Worm (Caenorhabditis elegans) whole organism, L4/young adult: ENCODE measurements around the gene mett-10.
A peak's percentile ranks its signal among the peaks of the same experiment; 100 is the strongest.

ENCODE experiments used
- W03F9.2 ChIP-seq: fragments of 150-350 bp; optimal IDR thresholded peaks from 2 replicates; lab custom pipeline; 2014; ENCODE audit warnings: missing biosample characterization, missing genetic modification characterization
- dao-5 ChIP-seq: sonication (generic microtip); optimal IDR thresholded peaks from 2 replicates; lab custom pipeline; 2016; ENCODE audit warnings: missing genotype, missing genetic modification characterization, moderate library complexity, missing compliant biosample characterization
- him-1 ChIP-seq: sonication (generic microtip); optimal IDR thresholded peaks from 2 replicates; lab custom pipeline; 2016; ENCODE audit warnings: missing genotype, missing genetic modification reagents, missing genetic modification characterization, missing compliant biosample characterization

The mett-10 gene

ce11 chrIII:10114662-10115061 lies at the start of gene mett-10, which contains the start of gene ZK1128.1:
mett-10 (plus strand) TSS chrIII:10115036.
ZK1128.1 (minus strand) TSS chrIII:10114760.
- TF ChIP-seq him-1 = no peak
- TF ChIP-seq W03F9.2 = no peak
- no peak for TF ChIP-seq dao-5 (tag; lab: Kevin White, UChicago)

ce11 chrIII:10069278-10069677 lies 45.6 kb upstream of the mett-10 start, which contains the start of gene T16G12.6:
T16G12.6 (plus strand) TSS chrIII:10069578.
- TF ChIP-seq dao-5 (tag; lab: Kevin White, UChicago) = no peak
- no peak for TF ChIP-seq him-1
- no peak for TF ChIP-seq W03F9.2

ce11 chrIII:10076042-10076441 lies 38.8 kb upstream of the mett-10 start:
- TF ChIP-seq W03F9.2 = no peak
- no peak for TF ChIP-seq him-1
- no peak for TF ChIP-seq dao-5 (tag; lab: Kevin White, UChicago)

- TF ChIP-seq W03F9.2 (no peak), him-1 (no peak), dao-5 (tag; lab: Kevin White, UChicago) (no peak)
Observed at ce11 chrIII:10078151-10078550, 36.7 kb upstream of the mett-10 start, which contains the start of gene T16G12.9. T16G12.9 (minus strand) TSS chrIII:10078251.

ce11 chrIII:10078784-10079183 lies 36.1 kb upstream of the mett-10 start:
- TF ChIP-seq him-1 = no peak
- no peak for TF ChIP-seq dao-5 (tag; lab: Kevin White, UChicago)
- no peak for TF ChIP-seq W03F9.2

- TF ChIP-seq him-1 (no peak), W03F9.2 (no peak), dao-5 (tag; lab: Kevin White, UChicago) (no peak)
Observed at ce11 chrIII:10083242-10083641, 31.6 kb upstream of the mett-10 start, which contains the start of gene T16H12.3. T16H12.3 (minus strand) TSS chrIII:10083292.

ce11 chrIII:10085103-10085502 lies 29.7 kb upstream of the mett-10 start, which contains the start of gene T16H12.13:
T16H12.13 (plus strand) TSS chrIII:10085403.
- TF ChIP-seq dao-5 (tag; lab: Kevin White, UChicago) = no peak
- TF ChIP-seq W03F9.2 = no peak
- no peak for TF ChIP-seq him-1

- no peak for TF ChIP-seq W03F9.2
- no peak for TF ChIP-seq dao-5 (tag; lab: Kevin White, UChicago)
- no peak for TF ChIP-seq him-1
Observed at ce11 chrIII:10085574-10085973, 29.3 kb upstream of the mett-10 start.

- TF ChIP-seq dao-5 (tag; lab: Kevin White, UChicago) (no peak), W03F9.2 (no peak), him-1 (no peak)
Observed at ce11 chrIII:10085983-10086382, 28.9 kb upstream of the mett-10 start, which contains the start of gene T16H12.2. T16H12.2 (plus strand) TSS chrIII:10086283.

ce11 chrIII:10088508-10088981 lies 26.3 kb upstream of the mett-10 start, which contains the start of gene hal-2:
hal-2 (minus strand) TSS chrIII:10088931.
- TF ChIP-seq him-1 = no peak
- no peak for TF ChIP-seq dao-5 (tag; lab: Kevin White, UChicago)
- no peak for TF ChIP-seq W03F9.2

- no peak for TF ChIP-seq him-1
- TF ChIP-seq dao-5 (tag; lab: Kevin White, UChicago) = no peak
- TF ChIP-seq W03F9.2 = no peak
Observed at ce11 chrIII:10090685-10091084, 24.2 kb upstream of the mett-10 start, which contains the start of gene gtf-2H2C. gtf-2H2C (minus strand) TSS chrIII:10090785.

ce11 chrIII:10093093-10093492 lies 21.7 kb upstream of the mett-10 start:
- no peak for TF ChIP-seq dao-5 (tag; lab: Kevin White, UChicago)
- TF ChIP-seq him-1 = no peak
- no peak for TF ChIP-seq W03F9.2

- TF ChIP-seq him-1 (no peak), W03F9.2 (no peak), dao-5 (tag; lab: Kevin White, UChicago) (no peak)
Observed at ce11 chrIII:10094538-10094937, 20.3 kb upstream of the mett-10 start.

ce11 chrIII:10095377-10095776 lies 19.5 kb upstream of the mett-10 start:
- TF ChIP-seq W03F9.2 (no peak), dao-5 (tag; lab: Kevin White, UChicago) (no peak), him-1 (no peak)

ce11 chrIII:10096525-10096972 lies 18.3 kb upstream of the mett-10 start:
- TF ChIP-seq him-1 (peak; percentile 39), W03F9.2 (peak; percentile 66), dao-5 (tag; lab: Kevin White, UChicago) (no peak)

- TF ChIP-seq him-1 (no peak), W03F9.2 (no peak), dao-5 (tag; lab: Kevin White, UChicago) (no peak)
Observed at ce11 chrIII:10097981-10098380, 16.9 kb upstream of the mett-10 start, which contains the start of gene spop-1. spop-1 (minus strand) TSS chrIII:10098081.
